Worm (Caenorhabditis elegans): ENCODE measurements around the gene ostf-4.

- TF ChIP-seq nhr-102 (tag; optimal IDR thresholded peaks at IDR 0.05) (no peak), nhr-76 (tag; optimal IDR thresholded peaks at IDR 0.05) (no peak), lin-29 (GFP tag; IDR thresholded peaks at IDR 0.05) (no peak), Y48G9A.11 (GFP tag; IDR thresholded peaks at IDR 0.05) (no peak)
Observed at ce11 chrIII:10351595-10352207, 33.3 kb upstream of the ostf-4 start, which contains the start of gene T07C4.3.

All from whole organism, L4 larva.